Worm (Caenorhabditis elegans) whole organism, late embryonic: ENCODE results near the gene F52H2.3.
A peak's percentile ranks its signal among the peaks of the same experiment; 100 is the strongest.

Source experiments
- C08G9.2 ChIP-seq: sonication (generic microtip); optimal IDR thresholded peaks from 2 replicates; lab custom pipeline; 2016; ENCODE audit warnings: mild to moderate bottlenecking, missing genetic modification characterization, moderate library complexity, missing compliant biosample characterization
- C38D4.7 ChIP-seq: fragments of 200-800 bp; sonication (Bioruptor generic); optimal IDR thresholded peaks from 2 replicates; lab custom pipeline; 2018; ENCODE audit warnings: mild to moderate bottlenecking, missing genetic modification characterization, moderate library complexity, missing compliant biosample characterization
- K02D7.2 ChIP-seq: sonication (generic microtip); optimal IDR thresholded peaks from 2 replicates; lab custom pipeline; 2017; ENCODE audit warnings: mild to moderate bottlenecking, missing genetic modification characterization, missing compliant biosample characterization
- K09A11.1 ChIP-seq: sonication (generic microtip); optimal IDR thresholded peaks from 2 replicates; lab custom pipeline; 2017; ENCODE audit warnings: antibody characterized with exemption, mild to moderate bottlenecking, missing genetic modification characterization, missing compliant biosample characterization; ENCODE audit not compliant: insufficient read depth
- T23F11.4 ChIP-seq: fragments of 200-800 bp; sonication (Bioruptor generic); optimal IDR thresholded peaks from 2 replicates; lab custom pipeline; 2018; ENCODE audit warnings: mild to moderate bottlenecking, missing genetic modification characterization, missing compliant biosample characterization
- Y22D7AL.16 ChIP-seq: sonication (generic microtip); optimal IDR thresholded peaks from 2 replicates; lab custom pipeline; 2016; ENCODE audit warnings: missing genetic modification characterization, missing compliant biosample characterization
- ahr-1 ChIP-seq: sonication (generic microtip); optimal IDR thresholded peaks from 2 replicates; lab custom pipeline; 2016; ENCODE audit warnings: missing genetic modification characterization, missing compliant biosample characterization
- ama-1 ChIP-seq: fragments of 150-350 bp; optimal IDR thresholded peaks from 2 replicates; lab custom pipeline; 2014
- ceh-18 ChIP-seq: sonication (generic microtip); optimal IDR thresholded peaks from 2 replicates; lab custom pipeline; 2016; ENCODE audit warnings: missing genetic modification characterization, missing compliant biosample characterization
- ceh-19 ChIP-seq: fragments of 200-800 bp; sonication (Bioruptor generic); optimal IDR thresholded peaks from 2 replicates; lab custom pipeline; 2018; ENCODE audit warnings: mild to moderate bottlenecking, missing genetic modification characterization, missing compliant biosample characterization
- ceh-22 ChIP-seq: sonication (generic microtip); optimal IDR thresholded peaks from 2 replicates; lab custom pipeline; 2017; ENCODE audit warnings: missing biosample characterization, missing genetic modification characterization
- ceh-24 ChIP-seq: sonication (generic microtip); optimal IDR thresholded peaks from 2 replicates; lab custom pipeline; 2016; ENCODE audit warnings: mild to moderate bottlenecking, missing genetic modification characterization, missing compliant biosample characterization
- ceh-30 ChIP-seq: fragments of 150-350 bp; optimal IDR thresholded peaks from 2 replicates; lab custom pipeline; 2014; ENCODE audit warnings: missing biosample characterization, missing genetic modification characterization
- ceh-34 ChIP-seq: sonication (generic microtip); optimal IDR thresholded peaks from 2 replicates; lab custom pipeline; 2016; ENCODE audit warnings: mild to moderate bottlenecking, missing genetic modification characterization, missing compliant biosample characterization
- ceh-45 ChIP-seq: fragments of 200-800 bp; sonication (Bioruptor generic); IDR thresholded peaks from 2 replicates; pipeline ENCODE4 v1.3.6; 2022; ENCODE audit warnings: missing genetic modification reagents, missing genetic modification characterization, missing compliant biosample characterization
- ceh-48 ChIP-seq: sonication (generic microtip); optimal IDR thresholded peaks from 2 replicates; lab custom pipeline; 2016; ENCODE audit warnings: missing genetic modification characterization, inconsistent platforms, missing compliant biosample characterization
- ceh-9 ChIP-seq: sonication (generic microtip); optimal IDR thresholded peaks from 2 replicates; lab custom pipeline; 2016; ENCODE audit warnings: mild to moderate bottlenecking, missing genetic modification characterization, inconsistent platforms, missing compliant biosample characterization
- che-1 ChIP-seq: sonication (generic microtip); optimal IDR thresholded peaks from 2 replicates; lab custom pipeline; 2016; ENCODE audit warnings: mild to moderate bottlenecking, missing genetic modification characterization, missing compliant biosample characterization
- dmd-4 ChIP-seq: sonication (generic microtip); optimal IDR thresholded peaks from 2 replicates; lab custom pipeline; 2016; ENCODE audit warnings: borderline replicate concordance, missing genetic modification characterization, missing compliant biosample characterization
- dve-1 ChIP-seq: sonication (generic microtip); optimal IDR thresholded peaks from 2 replicates; lab custom pipeline; 2017; ENCODE audit warnings: antibody characterized with exemption, mild to moderate bottlenecking, missing genetic modification characterization, missing compliant biosample characterization
- elt-2 ChIP-seq: sonication (generic microtip); optimal IDR thresholded peaks from 2 replicates; lab custom pipeline; 2016; ENCODE audit warnings: missing genetic modification reagents, missing genetic modification characterization, missing compliant biosample characterization
- elt-4 ChIP-seq: sonication (generic microtip); optimal IDR thresholded peaks from 2 replicates; lab custom pipeline; 2016; ENCODE audit warnings: missing genetic modification characterization, missing compliant biosample characterization
- ets-4 ChIP-seq: sonication (generic microtip); optimal IDR thresholded peaks from 2 replicates; lab custom pipeline; 2016; ENCODE audit warnings: missing genetic modification characterization, missing compliant biosample characterization
- eyg-1 ChIP-seq: sonication (generic microtip); optimal IDR thresholded peaks from 2 replicates; lab custom pipeline; 2016; ENCODE audit warnings: missing genotype, missing genetic modification characterization, missing compliant biosample characterization
- fax-1 ChIP-seq: sonication (generic microtip); optimal IDR thresholded peaks from 2 replicates; lab custom pipeline; 2016; ENCODE audit warnings: missing genotype, missing genetic modification characterization, missing compliant biosample characterization
- fkh-6 ChIP-seq: sonication (generic microtip); optimal IDR thresholded peaks from 2 replicates; lab custom pipeline; 2016; ENCODE audit warnings: missing genetic modification characterization, missing compliant biosample characterization
- hlh-13 ChIP-seq: fragments of 200-800 bp; sonication (Bioruptor generic); optimal IDR thresholded peaks from 2 replicates; lab custom pipeline; 2018; ENCODE audit warnings: mild to moderate bottlenecking, missing genetic modification characterization, missing compliant biosample characterization
- hlh-30 ChIP-seq: sonication (generic microtip); optimal IDR thresholded peaks from 2 replicates; lab custom pipeline; 2017; ENCODE audit warnings: antibody characterized with exemption, missing genetic modification characterization, missing compliant biosample characterization; ENCODE audit not compliant: insufficient read depth
- hlh-6 ChIP-seq: sonication (generic microtip); optimal IDR thresholded peaks from 2 replicates; lab custom pipeline; 2016; ENCODE audit warnings: missing genotype, missing genetic modification characterization, missing compliant biosample characterization
- hlh-8 ChIP-seq: sonication (generic microtip); optimal IDR thresholded peaks from 2 replicates; lab custom pipeline; 2016; ENCODE audit warnings: missing genotype, missing genetic modification characterization, missing compliant biosample characterization
- lim-6 ChIP-seq: sonication (generic microtip); optimal IDR thresholded peaks from 2 replicates; lab custom pipeline; 2016; ENCODE audit warnings: missing genetic modification characterization, missing compliant biosample characterization
- lin-11 ChIP-seq: fragments of 200-800 bp; sonication (Bioruptor generic); optimal IDR thresholded peaks from 2 replicates; lab custom pipeline; 2018; ENCODE audit warnings: mild to moderate bottlenecking, missing genetic modification characterization, missing compliant biosample characterization
- madf-2 ChIP-seq: sonication (generic microtip); optimal IDR thresholded peaks from 2 replicates; lab custom pipeline; 2017; ENCODE audit warnings: missing genetic modification characterization, missing compliant biosample characterization
- nfya-1 ChIP-seq: sonication (generic microtip); optimal IDR thresholded peaks from 2 replicates; lab custom pipeline; 2017; ENCODE audit warnings: missing genetic modification characterization, mild to moderate bottlenecking, missing compliant biosample characterization, antibody characterized with exemption, moderate library complexity
- nhr-11 ChIP-seq: fragments of 150-350 bp; optimal IDR thresholded peaks from 2 replicates; lab custom pipeline; 2014; ENCODE audit warnings: missing biosample characterization, missing genetic modification characterization
- nhr-232 ChIP-seq: sonication (generic microtip); optimal IDR thresholded peaks from 2 replicates; lab custom pipeline; 2016; ENCODE audit warnings: missing genetic modification characterization, missing compliant biosample characterization
- odd-2 ChIP-seq: sonication (generic microtip); optimal IDR thresholded peaks from 2 replicates; lab custom pipeline; 2017; ENCODE audit warnings: antibody characterized with exemption, mild to moderate bottlenecking, missing genetic modification characterization, missing compliant biosample characterization
- pat-9 ChIP-seq: fragments of 200-800 bp; sonication (Bioruptor generic); optimal IDR thresholded peaks from 2 replicates; lab custom pipeline; 2018; ENCODE audit warnings: mild to moderate bottlenecking, missing genetic modification characterization, moderate library complexity, missing compliant biosample characterization
- pax-1 ChIP-seq: fragments of 150-350 bp; optimal IDR thresholded peaks from 2 replicates; lab custom pipeline; 2014; ENCODE audit warnings: missing biosample characterization, missing genetic modification characterization
- pqm-1 ChIP-seq: sonication (generic microtip); optimal IDR thresholded peaks from 2 replicates; lab custom pipeline; 2016; ENCODE audit warnings: missing genetic modification characterization, missing compliant biosample characterization
- pros-1 ChIP-seq: fragments of 150-350 bp; optimal IDR thresholded peaks from 2 replicates; lab custom pipeline; 2014; ENCODE audit warnings: missing biosample characterization, missing genetic modification reagents, missing genetic modification characterization
- rnt-1 ChIP-seq: sonication (generic microtip); optimal IDR thresholded peaks from 2 replicates; lab custom pipeline; 2016; ENCODE audit warnings: missing genetic modification characterization, missing compliant biosample characterization
- sdc-2 ChIP-seq: sonication (generic microtip); optimal IDR thresholded peaks from 2 replicates; lab custom pipeline; 2016; ENCODE audit warnings: missing genotype, missing genetic modification characterization, missing compliant biosample characterization
- sox-2 ChIP-seq: fragments of 200-800 bp; sonication (Bioruptor generic); IDR thresholded peaks from 2 replicates; pipeline ENCODE4 v1.3.6; 2022; ENCODE audit warnings: missing genetic modification reagents, missing genetic modification characterization, missing compliant biosample characterization
- syd-9 ChIP-seq: sonication (generic microtip); optimal IDR thresholded peaks from 2 replicates; lab custom pipeline; 2016; ENCODE audit warnings: mild to moderate bottlenecking, missing genetic modification characterization, moderate library complexity, missing compliant biosample characterization
- tbx-7 ChIP-seq: sonication (generic microtip); optimal IDR thresholded peaks from 2 replicates; lab custom pipeline; 2016; ENCODE audit warnings: missing genotype, missing genetic modification characterization, missing compliant biosample characterization
- unc-42 ChIP-seq: sonication (generic microtip); optimal IDR thresholded peaks from 2 replicates; lab custom pipeline; 2016; ENCODE audit warnings: missing genotype, missing genetic modification characterization, missing compliant biosample characterization
- unc-55 ChIP-seq: sonication (generic microtip); optimal IDR thresholded peaks from 2 replicates; lab custom pipeline; 2017; ENCODE audit warnings: missing biosample characterization, missing genetic modification reagents, missing genetic modification characterization
- unc-86 ChIP-seq: sonication (generic microtip); optimal IDR thresholded peaks from 2 replicates; lab custom pipeline; 2016; ENCODE audit warnings: missing genetic modification characterization, missing compliant biosample characterization
- zip-5 ChIP-seq: sonication (generic microtip); optimal IDR thresholded peaks from 2 replicates; lab custom pipeline; 2016; ENCODE audit warnings: missing genetic modification characterization, missing compliant biosample characterization
- ztf-16 ChIP-seq: sonication (generic microtip); optimal IDR thresholded peaks from 2 replicates; lab custom pipeline; 2017; ENCODE audit warnings: missing genetic modification characterization, missing compliant biosample characterization

Gene F52H2.3

ce11 chrX:2550665-2551064 lies 9.8 kb upstream of the F52H2.3 start:
- no peak for TF ChIP-seq lim-6 (tag; lab: Kevin White, UChicago)
- no peak for TF ChIP-seq ceh-45 (GFP tag; lab: Robert Waterston, UW)
- no peak for TF ChIP-seq ceh-34 (tag; lab: Kevin White, UChicago)
- TF ChIP-seq unc-42 (tag; lab: Kevin White, UChicago) = peak; percentile 64

- peak; percentile 85 for TF ChIP-seq pat-9 (tag; lab: Kevin White, UChicago)
- peak; percentile 74 for TF ChIP-seq fkh-6 (tag; lab: Kevin White, UChicago)
- TF ChIP-seq lin-11 = peak; percentile 83
- TF ChIP-seq ceh-9 (tag; lab: Kevin White, UChicago) = peak; percentile 64
- no peak for TF ChIP-seq ceh-22
- peak; percentile 86 for TF ChIP-seq che-1 (tag; lab: Kevin White, UChicago)
- TF ChIP-seq pqm-1 (tag; lab: Kevin White, UChicago) = peak; percentile 57
- TF ChIP-seq Y22D7AL.16 (tag; lab: Kevin White, UChicago) = peak; percentile 75
- TF ChIP-seq K02D7.2 (tag; lab: Kevin White, UChicago) = peak; percentile 81
- peak; percentile 53 for TF ChIP-seq unc-42 (tag; lab: Kevin White, UChicago)
- TF ChIP-seq ceh-34 (tag; lab: Kevin White, UChicago) = peak; percentile 73
- peak; percentile 73 for TF ChIP-seq ceh-45 (GFP tag; lab: Robert Waterston, UW)
- TF ChIP-seq K09A11.1 (tag; lab: Kevin White, UChicago) = peak; percentile 71
- no peak for TF ChIP-seq nhr-11 (tag; lab: Kevin White, UChicago)
- TF ChIP-seq ets-4 (tag; lab: Kevin White, UChicago) = peak; percentile 25
- TF ChIP-seq sox-2 (GFP tag; lab: Robert Waterston, UW) = peak; percentile 68
- TF ChIP-seq ztf-16 = peak; percentile 82
- TF ChIP-seq ahr-1 (tag; lab: Kevin White, UChicago) = peak; percentile 51
- peak; percentile 50 for TF ChIP-seq tbx-7 (tag; lab: Kevin White, UChicago)
- peak; percentile 82 for TF ChIP-seq C38D4.7
- peak; percentile 50 for TF ChIP-seq hlh-13 (GFP tag; lab: Kevin White, UChicago)
- peak; percentile 80 for TF ChIP-seq nhr-232 (tag; lab: Kevin White, UChicago)
- TF ChIP-seq sdc-2 (tag; lab: Kevin White, UChicago) = peak; percentile 84
- peak; percentile 87 for TF ChIP-seq hlh-6 (tag; lab: Kevin White, UChicago)
- TF ChIP-seq C08G9.2 (tag; lab: Kevin White, UChicago) = peak; percentile 78
- TF ChIP-seq elt-2 = peak; percentile 91
- peak; percentile 75 for TF ChIP-seq dve-1 (tag; lab: Kevin White, UChicago)
- TF ChIP-seq unc-55 = no peak
- peak; percentile 54 for TF ChIP-seq zip-5 (tag; lab: Kevin White, UChicago)
- peak; percentile 79 for TF ChIP-seq eyg-1 (tag; lab: Kevin White, UChicago)
- peak; percentile 44 for TF ChIP-seq ceh-48 (tag; lab: Kevin White, UChicago)
- TF ChIP-seq hlh-30 (tag; lab: Kevin White, UChicago) = no peak
- TF ChIP-seq rnt-1 = peak; percentile 84
- peak; percentile 85 for TF ChIP-seq ceh-19 (GFP tag; lab: Kevin White, UChicago)
- peak; percentile 51 for TF ChIP-seq odd-2 (tag; lab: Kevin White, UChicago)
- TF ChIP-seq ama-1 (lab: Kevin White, UChicago) = no peak
- peak; percentile 40 for TF ChIP-seq nfya-1 (tag; lab: Kevin White, UChicago)
- TF ChIP-seq syd-9 (tag; lab: Kevin White, UChicago) = peak; percentile 81
- TF ChIP-seq ceh-18 (tag; lab: Kevin White, UChicago) = peak; percentile 83
- no peak for TF ChIP-seq pros-1 (tag; lab: Kevin White, UChicago)
- peak; percentile 32 for TF ChIP-seq hlh-8
- peak; percentile 85 for TF ChIP-seq dmd-4 (tag; lab: Kevin White, UChicago)
- TF ChIP-seq fax-1 (tag; lab: Kevin White, UChicago) = peak; percentile 81
- no peak for TF ChIP-seq pax-1 (tag; lab: Kevin White, UChicago)
- TF ChIP-seq elt-4 (tag; lab: Kevin White, UChicago) = peak; percentile 75
- peak; percentile 56 for TF ChIP-seq ceh-24
- TF ChIP-seq unc-86 = peak; percentile 70
- peak; percentile 85 for TF ChIP-seq madf-2 (tag; lab: Kevin White, UChicago)
- peak; percentile 83 for TF ChIP-seq T23F11.4 (GFP tag; lab: Kevin White, UChicago)
- TF ChIP-seq ceh-30 (tag; lab: Kevin White, UChicago) = no peak
Observed at ce11 chrX:2549322-2549721, 8.5 kb upstream of the F52H2.3 start.
